Fruit fly (Drosophila melanogaster): ENCODE results near the gene CG6231.

CG6231 gene

DNA sequence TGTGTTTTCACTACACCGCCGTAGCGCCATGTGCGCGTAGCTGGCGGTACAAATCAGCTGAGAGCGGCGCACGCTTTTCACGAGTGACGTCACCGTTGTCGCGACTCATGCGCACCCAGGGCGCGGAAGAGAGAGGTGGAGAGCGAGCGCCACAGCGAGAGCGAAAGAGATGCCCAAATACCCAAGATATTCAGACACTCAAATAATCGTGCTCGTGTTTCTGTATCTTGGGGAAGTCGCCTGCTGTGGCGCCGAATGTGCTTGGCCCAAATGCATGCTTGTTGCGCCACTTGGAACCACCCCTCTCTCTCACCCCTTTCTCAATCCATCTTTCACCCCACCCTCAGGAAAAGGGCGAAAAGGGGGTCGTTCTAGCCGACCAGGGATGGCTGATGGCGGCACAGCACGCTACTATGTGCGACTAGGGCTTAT is at the start of gene CG6231:
Gene CG6231 (minus strand): TSS at position 34 of the 432 bp plus-strand sequence.
- TF ChIP-seq CG8478 (optimal IDR thresholded peaks at IDR 0.05) (no peak), CTCF (optimal IDR thresholded peaks at IDR 0.05) (no peak)

DNA sequence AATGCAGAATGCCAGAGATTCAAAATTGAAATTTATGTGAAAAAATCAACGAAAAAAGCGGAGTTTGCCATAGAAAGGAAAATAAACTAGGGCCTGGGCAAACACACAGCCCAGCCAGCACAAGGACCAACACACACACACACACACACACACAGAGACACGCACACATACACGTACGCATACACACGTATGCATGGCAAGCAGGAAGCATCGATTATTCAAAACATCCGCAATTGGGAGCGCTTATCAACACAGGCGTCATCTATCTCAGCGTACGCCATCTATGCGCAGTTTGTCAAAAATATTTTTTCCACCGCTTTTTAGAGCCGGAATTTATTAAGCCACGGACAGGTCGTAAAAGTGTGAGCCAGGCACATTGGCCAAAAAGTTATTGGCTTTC is 47.3 kb upstream of the CG6231 start:
- TF ChIP-seq CTCF (optimal IDR thresholded peaks at IDR 0.05) (peak in 1 of 2 experiments; percentile 27), CG8478 (optimal IDR thresholded peaks at IDR 0.05) (no peak)

DNA sequence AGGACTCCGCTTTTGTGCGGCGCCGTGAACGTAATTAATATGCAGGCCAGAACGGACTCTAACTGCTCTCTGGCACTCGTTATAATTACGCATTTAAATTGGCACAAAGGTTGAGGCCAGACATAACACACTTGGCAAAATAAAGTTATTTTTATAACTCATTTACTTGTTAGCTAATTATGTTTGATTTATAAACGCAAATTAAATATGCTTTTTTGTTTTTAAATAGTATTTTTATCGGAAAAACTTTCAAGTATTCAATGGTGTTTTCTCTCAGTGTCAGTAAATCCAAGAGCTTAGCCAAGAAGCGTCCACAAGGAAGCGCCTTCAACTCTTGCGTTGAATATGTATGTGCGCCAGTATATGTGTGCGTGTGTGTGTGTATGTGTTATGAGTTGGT is 40.4 kb upstream of the CG6231 start:
- TF ChIP-seq CG8478 (optimal IDR thresholded peaks at IDR 0.05) (no peak), CTCF (optimal IDR thresholded peaks at IDR 0.05) (no peak)

- TF ChIP-seq CTCF (optimal IDR thresholded peaks at IDR 0.05) = no peak
- no peak for TF ChIP-seq CG8478 (optimal IDR thresholded peaks at IDR 0.05)
Observed at dm6 chr3R:19672136-19672535, 39.6 kb upstream of the CG6231 start.

- no peak for TF ChIP-seq CTCF (optimal IDR thresholded peaks at IDR 0.05)
- TF ChIP-seq CG8478 (optimal IDR thresholded peaks at IDR 0.05) = no peak
Observed at dm6 chr3R:19671223-19671991, 38.9 kb upstream of the CG6231 start, which contains the start of gene Naam. Gene Naam (plus strand): TSS chr3R:19671450.

DNA sequence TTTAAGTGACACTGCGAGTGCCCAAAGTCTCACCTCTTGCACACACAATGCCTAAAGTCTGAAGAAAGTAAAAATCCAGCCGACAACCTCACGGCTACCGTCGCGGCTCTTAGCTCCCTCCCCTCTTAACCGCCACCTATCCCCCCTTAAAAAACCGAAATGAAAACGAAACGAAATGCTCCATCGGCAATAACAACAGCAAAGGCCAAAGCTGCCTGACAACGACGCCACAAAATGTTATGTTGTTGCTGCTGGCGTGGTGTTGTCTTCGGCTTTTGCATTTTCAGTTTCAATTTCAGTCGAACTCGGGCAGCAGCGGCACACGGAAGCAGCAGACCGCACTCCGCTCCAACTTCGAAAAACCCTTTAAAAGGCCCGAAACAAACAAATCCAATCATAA is 32.2 kb upstream of the CG6231 start, which contains the start of gene CG7432:
Gene CG7432 (plus strand): TSS at position 295 of the 400 bp plus-strand sequence.
- no peak for TF ChIP-seq CG8478 (optimal IDR thresholded peaks at IDR 0.05)
- no peak for TF ChIP-seq CTCF (optimal IDR thresholded peaks at IDR 0.05)

- TF ChIP-seq CG8478 (optimal IDR thresholded peaks at IDR 0.05) = no peak
- no peak for TF ChIP-seq CTCF (optimal IDR thresholded peaks at IDR 0.05)
Observed at dm6 chr3R:19659448-19659847, 26.9 kb upstream of the CG6231 start, which contains the start of gene ort. Gene ort (plus strand): TSS chr3R:19659748.

DNA sequence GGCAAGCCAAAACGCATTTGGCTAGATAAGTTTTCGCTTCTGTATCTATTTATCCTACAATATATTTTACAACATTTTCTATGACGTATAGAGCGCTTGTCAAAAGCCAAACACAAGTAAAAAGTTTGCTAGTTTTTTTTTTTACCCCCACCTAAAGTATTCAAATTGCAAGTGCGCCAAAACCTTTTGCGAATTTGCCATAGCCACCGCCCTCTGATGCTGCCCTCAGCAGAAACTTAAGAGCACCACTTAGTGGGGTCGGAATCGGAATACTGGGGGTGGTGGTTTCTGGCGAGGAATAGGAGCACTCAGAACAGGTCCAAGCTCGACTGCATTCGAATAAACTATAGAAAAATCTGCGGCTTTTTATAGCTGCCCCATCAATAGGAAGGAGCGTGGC is 25.2 kb upstream of the CG6231 start, which contains the start of gene CG6184:
Gene CG6184 (minus strand): TSS at position 101 of the 400 bp plus-strand sequence.
- TF ChIP-seq CG8478 (optimal IDR thresholded peaks at IDR 0.05) = no peak
- no peak for TF ChIP-seq CTCF (optimal IDR thresholded peaks at IDR 0.05)

DNA sequence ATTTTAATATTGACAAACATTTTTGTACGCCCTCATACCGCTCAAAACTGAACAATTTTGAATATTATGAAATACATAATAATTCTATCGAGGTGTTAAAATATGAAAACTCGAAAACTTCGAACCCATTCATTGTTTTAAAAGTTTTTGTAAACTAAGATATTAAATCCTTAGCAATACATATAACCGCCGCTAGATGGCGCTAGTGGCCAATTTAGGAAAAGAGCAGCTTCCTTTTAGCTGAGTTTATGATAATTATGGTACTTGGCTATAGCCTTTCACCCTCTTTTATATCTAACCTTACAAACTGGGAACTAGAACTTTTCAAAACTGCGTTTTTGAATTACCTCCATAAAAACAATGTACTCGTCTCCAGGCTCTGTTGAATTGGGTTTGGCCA is 24.7 kb upstream of the CG6231 start:
- no peak for TF ChIP-seq CG8478 (optimal IDR thresholded peaks at IDR 0.05)
- peak; percentile 57 to 73 for TF ChIP-seq CTCF (optimal IDR thresholded peaks at IDR 0.05)

- TF ChIP-seq CG8478 (optimal IDR thresholded peaks at IDR 0.05) (no peak), CTCF (optimal IDR thresholded peaks at IDR 0.05) (no peak)
Observed at dm6 chr3R:19656455-19656854, 23.9 kb upstream of the CG6231 start.

dm6 chr3R:19650718-19651117 is 18.2 kb upstream of the CG6231 start, which contains the start of gene CG31219:
Gene CG31219 (plus strand): TSS chr3R:19651018.
- TF ChIP-seq CTCF (optimal IDR thresholded peaks at IDR 0.05) = no peak
- TF ChIP-seq CG8478 (optimal IDR thresholded peaks at IDR 0.05) = no peak

- TF ChIP-seq CG8478 (optimal IDR thresholded peaks at IDR 0.05) = no peak
- TF ChIP-seq CTCF (optimal IDR thresholded peaks at IDR 0.05) = peak; percentile 86 to 87
Observed at dm6 chr3R:19648289-19648916, 15.9 kb upstream of the CG6231 start, which contains the start of the genes CG6195 and CG31220. Gene CG6195 (minus strand): TSS chr3R:19648410. Gene CG31220 (plus strand): TSS chr3R:19648487.

DNA sequence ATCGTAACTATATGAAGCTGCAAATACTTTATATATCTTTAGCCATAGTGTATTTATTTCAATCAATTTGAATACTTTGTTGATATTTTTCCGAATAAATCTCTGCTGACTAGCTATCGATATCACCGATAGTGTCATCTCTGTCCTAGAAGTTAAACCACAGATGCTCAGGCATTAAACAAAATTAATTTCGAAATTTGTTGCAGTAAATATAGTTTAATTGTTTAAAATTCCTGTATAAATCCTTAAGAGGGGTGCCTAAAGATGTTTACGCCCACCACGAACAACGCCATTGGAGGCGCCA is 12.3 kb upstream of the CG6231 start, which contains the start of gene Nup58:
Gene Nup58 (plus strand): TSS at position 126 of the 304 bp plus-strand sequence.
- TF ChIP-seq CTCF (optimal IDR thresholded peaks at IDR 0.05) (no peak), CG8478 (optimal IDR thresholded peaks at IDR 0.05) (no peak)

DNA sequence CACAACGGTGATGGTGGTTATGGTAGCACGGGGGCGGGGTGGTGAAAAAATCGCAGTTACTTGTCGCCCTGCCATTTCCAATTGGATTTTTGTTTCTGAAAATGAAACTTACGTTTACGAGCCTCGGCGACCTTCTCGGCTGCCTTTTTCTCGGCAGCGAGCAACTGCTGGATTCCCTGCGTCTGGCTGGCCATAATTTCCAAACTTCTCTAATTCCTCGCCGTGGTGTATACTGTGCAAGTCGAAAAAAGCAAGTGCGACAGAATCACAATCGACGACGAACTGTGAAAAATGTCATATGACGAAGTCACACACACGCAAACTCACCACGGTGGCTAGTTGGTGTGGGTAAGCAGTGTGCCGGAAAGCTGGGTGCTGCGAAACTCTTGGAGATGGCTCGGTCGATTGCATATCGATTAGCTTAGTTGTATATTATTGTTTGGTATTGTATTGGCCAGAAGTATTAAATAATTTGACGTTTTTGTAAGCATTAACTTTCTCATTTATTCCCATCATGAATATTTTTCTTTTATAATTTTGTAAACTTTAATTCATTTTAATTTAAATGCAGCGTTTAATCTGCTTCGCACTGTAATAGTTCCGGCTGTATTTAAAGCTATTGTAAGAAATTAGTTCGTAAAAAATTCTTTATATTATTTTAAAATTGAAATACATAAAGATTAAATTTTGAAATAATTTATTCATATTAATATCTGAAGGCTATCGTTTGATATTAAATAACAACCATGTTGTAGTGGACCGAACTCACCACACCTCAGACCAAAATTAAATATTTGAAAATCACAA is 11.8 kb upstream of the CG6231 start, which contains the start of gene Vha13:
Gene Vha13 (minus strand): TSS at position 293 of the 807 bp plus-strand sequence.
- TF ChIP-seq CTCF (optimal IDR thresholded peaks at IDR 0.05) = no peak
- no peak for TF ChIP-seq CG8478 (optimal IDR thresholded peaks at IDR 0.05)

DNA sequence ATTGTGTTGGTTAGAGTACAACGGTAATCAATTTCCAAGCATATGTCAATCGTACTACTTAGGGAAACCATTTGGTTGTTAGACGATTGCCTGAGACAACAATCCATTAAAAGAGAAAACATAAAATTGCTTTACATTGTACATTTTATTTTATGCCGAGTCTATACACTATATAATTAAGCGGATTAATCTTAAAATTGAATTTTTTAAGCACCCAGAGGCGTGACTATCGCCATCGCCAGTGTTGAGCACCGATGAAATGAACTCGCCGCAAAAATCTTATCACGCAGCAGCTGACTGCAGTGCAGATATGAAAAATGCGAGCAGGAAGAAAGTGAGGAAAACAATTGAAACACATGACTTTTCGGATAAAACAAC is 10.4 kb upstream of the CG6231 start:
- TF ChIP-seq CTCF (optimal IDR thresholded peaks at IDR 0.05) (no peak), CG8478 (optimal IDR thresholded peaks at IDR 0.05) (no peak)
